Fruit fly (Drosophila melanogaster): ENCODE data around the gene Sf3b3.

Sf3b3 gene

dm6 chr3L:818438-819138 lies 14.6 kb downstream of the Sf3b3 start:
- TF ChIP-seq CG4496 (GFP tag; IDR thresholded peaks at IDR 0.05) (no peak; the same call in 2 of the 3 replicates), CG15710 (tag; optimal IDR thresholded peaks at IDR 0.05) (peak; percentile 43), CG14655 (GFP tag; optimal IDR thresholded peaks at IDR 0.05) (peak; percentile 10), CG12605 (GFP tag; IDR thresholded peaks at IDR 0.05) (no peak), fd96Ca (GFP tag; IDR thresholded peaks at IDR 0.05) (peak; percentile 39; the same call in 1 of the 3 replicates), rn (GFP tag; IDR thresholded peaks at IDR 0.05) (no peak), Ets98B (GFP tag; IDR thresholded peaks at IDR 0.05) (peak; percentile 25; the same call in 1 of the 2 replicates), Pif1A (GFP tag; optimal IDR thresholded peaks at IDR 0.05) (peak; percentile 61), CG8159 (tag; optimal IDR thresholded peaks at IDR 0.05) (peak; percentile 61), gl (tag; optimal IDR thresholded peaks at IDR 0.05) (no peak), Snoo (tag; optimal IDR thresholded peaks at IDR 0.05) (peak; percentile 58), CG9948 (tag; optimal IDR thresholded peaks at IDR 0.05) (peak; percentile 20), EcR (GFP tag; optimal IDR thresholded peaks at IDR 0.05) (no peak), CG10348 (GFP tag; IDR thresholded peaks at IDR 0.05) (peak; percentile 31; the same call in 1 of the 2 replicates), CG8301 (tag; optimal IDR thresholded peaks at IDR 0.05) (peak; percentile 14), CG32121 (GFP tag; IDR thresholded peaks at IDR 0.05) (peak; percentile 10), CG17806 (tag; optimal IDR thresholded peaks at IDR 0.05) (peak; percentile 24), Pif1B (GFP tag; optimal IDR thresholded peaks at IDR 0.05) (peak; percentile 41), CG13204 (GFP tag; optimal IDR thresholded peaks at IDR 0.05) (no peak), D1 (tag; optimal IDR thresholded peaks at IDR 0.05) (no peak), CG34367 (tag; optimal IDR thresholded peaks at IDR 0.05) (peak; percentile 17)

dm6 chr3L:817708-818107 lies 15.5 kb downstream of the Sf3b3 start:
- TF ChIP-seq CG13204 (GFP tag; optimal IDR thresholded peaks at IDR 0.05) (no peak), Ets98B (GFP tag; IDR thresholded peaks at IDR 0.05) (no peak), CG15710 (tag; optimal IDR thresholded peaks at IDR 0.05) (peak; percentile 41), CG4496 (GFP tag; IDR thresholded peaks at IDR 0.05) (no peak), CG32121 (GFP tag; IDR thresholded peaks at IDR 0.05) (no peak), CG34367 (tag; optimal IDR thresholded peaks at IDR 0.05) (peak; percentile 42), CG12605 (GFP tag; IDR thresholded peaks at IDR 0.05) (no peak), EcR (GFP tag; optimal IDR thresholded peaks at IDR 0.05) (no peak), CG17806 (tag; optimal IDR thresholded peaks at IDR 0.05) (peak; percentile 38), Snoo (tag; optimal IDR thresholded peaks at IDR 0.05) (peak; percentile 22), D1 (tag; optimal IDR thresholded peaks at IDR 0.05) (no peak), Pif1B (GFP tag; optimal IDR thresholded peaks at IDR 0.05) (peak; percentile 46), CG10348 (GFP tag; IDR thresholded peaks at IDR 0.05) (no peak), CG8159 (tag; optimal IDR thresholded peaks at IDR 0.05) (peak; percentile 59), Pif1A (GFP tag; optimal IDR thresholded peaks at IDR 0.05) (peak; percentile 63), CG9948 (tag; optimal IDR thresholded peaks at IDR 0.05) (peak; percentile 38), gl (tag; optimal IDR thresholded peaks at IDR 0.05) (no peak), CG14655 (GFP tag; optimal IDR thresholded peaks at IDR 0.05) (no peak), rn (GFP tag; IDR thresholded peaks at IDR 0.05) (no peak), CG8301 (tag; optimal IDR thresholded peaks at IDR 0.05) (no peak), fd96Ca (GFP tag; IDR thresholded peaks at IDR 0.05) (no peak)

- TF ChIP-seq CG4496 (GFP tag; IDR thresholded peaks at IDR 0.05) (0 out of 3 replicates have a peak, but pooled peaks have one; percentile 31), Pif1B (GFP tag; optimal IDR thresholded peaks at IDR 0.05) (no peak), CG34367 (tag; optimal IDR thresholded peaks at IDR 0.05) (no peak)
These were observed 17.7 kb downstream of the Sf3b3 start for dm6 chr3L:815234-816200.

- TF ChIP-seq D1 (tag; optimal IDR thresholded peaks at IDR 0.05) (no peak), CG32121 (GFP tag; IDR thresholded peaks at IDR 0.05) (no peak), CG17806 (tag; optimal IDR thresholded peaks at IDR 0.05) (peak; percentile 32), CG12605 (GFP tag; IDR thresholded peaks at IDR 0.05) (0 out of 2 replicates have a peak, but pooled peaks have one; percentile 16), Pif1A (GFP tag; optimal IDR thresholded peaks at IDR 0.05) (peak; percentile 21), CG8301 (tag; optimal IDR thresholded peaks at IDR 0.05) (peak; percentile 43), rn (GFP tag; IDR thresholded peaks at IDR 0.05) (no peak), CG9948 (tag; optimal IDR thresholded peaks at IDR 0.05) (peak; percentile 31), EcR (GFP tag; optimal IDR thresholded peaks at IDR 0.05) (no peak), CG8159 (tag; optimal IDR thresholded peaks at IDR 0.05) (peak; percentile 31), CG10348 (GFP tag; IDR thresholded peaks at IDR 0.05) (no peak), CG4496 (GFP tag; IDR thresholded peaks at IDR 0.05) (peak; percentile 45; the same call in 1 of the 3 replicates), Ets98B (GFP tag; IDR thresholded peaks at IDR 0.05) (peak; percentile 33; the same call in 1 of the 2 replicates), CG14655 (GFP tag; optimal IDR thresholded peaks at IDR 0.05) (peak; percentile 56), CG15710 (tag; optimal IDR thresholded peaks at IDR 0.05) (peak; percentile 0), fd96Ca (GFP tag; IDR thresholded peaks at IDR 0.05) (0 out of 3 replicates have a peak, but pooled peaks have one; percentile 44), CG34367 (tag; optimal IDR thresholded peaks at IDR 0.05) (no peak), CG13204 (GFP tag; optimal IDR thresholded peaks at IDR 0.05) (no peak), gl (tag; optimal IDR thresholded peaks at IDR 0.05) (no peak), Snoo (tag; optimal IDR thresholded peaks at IDR 0.05) (no peak), Pif1B (GFP tag; optimal IDR thresholded peaks at IDR 0.05) (no peak)
These were observed 19.3 kb downstream of the Sf3b3 start for dm6 chr3L:813911-814310.

Data from whole organism, pupa.